Fruit fly (Drosophila melanogaster) whole organism, embryonic: ENCODE results near the gene CG4733.

Experiments used
- Ada2b ChIP-seq: fragments of 200-800 bp; sonication (Bioruptor generic); IDR thresholded peaks from 2 replicates; pipeline ENCODE4 v1.3.6; 2022; ENCODE audit warnings: missing biosample characterization, missing genetic modification characterization
- Aef1 ChIP-seq: fragments of 200-800 bp; sonication (Bioruptor generic); IDR thresholded peaks from 3 replicates; pipeline ENCODE4 v1.3.6; 2022; ENCODE audit warnings: missing biosample characterization, missing genetic modification characterization
- Awh ChIP-seq: fragments of 200-800 bp; sonication (Bioruptor generic); IDR thresholded peaks from 2 replicates; pipeline ENCODE4, ENCODE4 v1.3.6; 2022; ENCODE audit warnings: missing biosample characterization, missing genetic modification characterization
- B-H2 ChIP-seq: fragments of 200-800 bp; sonication (Bioruptor generic); optimal IDR thresholded peaks from 2 replicates; lab custom pipeline; 2018; ENCODE audit warnings: missing biosample characterization, mild to moderate bottlenecking, missing genetic modification characterization
- Blimp-1 ChIP-seq: fragments of 200-800 bp; sonication (Bioruptor generic); optimal IDR thresholded peaks from 3 replicates; lab custom pipeline; 2018; ENCODE audit warnings: missing biosample characterization, missing genetic modification characterization, mild to moderate bottlenecking, moderate library complexity, missing genetic modification reagents
- CG11504 ChIP-seq: fragments of 200-800 bp; sonication (Bioruptor generic); optimal IDR thresholded peaks from 3 replicates; lab custom pipeline; 2019; ENCODE audit warnings: missing biosample characterization, mild to moderate bottlenecking, missing genetic modification characterization, moderate library complexity
- CG14667 ChIP-seq: fragments of 200-800 bp; sonication (Bioruptor generic); IDR thresholded peaks from 2 replicates; pipeline ENCODE4 v1.3.6; 2022; ENCODE audit warnings: missing biosample characterization, missing genetic modification characterization
- CG15696 ChIP-seq: fragments of 200-800 bp; sonication (Bioruptor generic); optimal IDR thresholded peaks from 2 replicates; lab custom pipeline; 2019; ENCODE audit warnings: missing biosample characterization, mild to moderate bottlenecking, missing genetic modification characterization, moderate library complexity
- CG1602 ChIP-seq: fragments of 200-800 bp; sonication (Bioruptor generic); optimal IDR thresholded peaks from 3 replicates; lab custom pipeline; 2016; ENCODE audit warnings: missing biosample characterization, missing genetic modification characterization
- CG17612 ChIP-seq: fragments of 200-800 bp; sonication (Bioruptor generic); IDR thresholded peaks from 2 replicates; pipeline ENCODE4 v1.3.6; 2022; ENCODE audit warnings: missing biosample characterization, missing genetic modification characterization
- CG2875 ChIP-seq: fragments of 200-800 bp; sonication (Bioruptor generic); optimal IDR thresholded peaks from 2 replicates; lab custom pipeline; 2017; ENCODE audit warnings: missing biosample characterization, mild to moderate bottlenecking, missing genetic modification characterization, missing genetic modification reagents
- CG31365 ChIP-seq: fragments of 200-800 bp; sonication (Bioruptor generic); optimal IDR thresholded peaks from 2 replicates; lab custom pipeline; 2018; ENCODE audit warnings: missing biosample characterization, mild to moderate bottlenecking, missing genetic modification characterization
- CG32772 ChIP-seq: fragments of 200-800 bp; sonication (Bioruptor generic); IDR thresholded peaks from 2 replicates; pipeline ENCODE4 v1.3.6; 2022; ENCODE audit warnings: missing biosample characterization, missing genetic modification characterization
- CG4328 ChIP-seq: fragments of 200-800 bp; sonication (Bioruptor generic); optimal IDR thresholded peaks from 3 replicates; lab custom pipeline; 2017; ENCODE audit warnings: missing biosample characterization, missing genetic modification reagents, missing genetic modification characterization
- CG7271 ChIP-seq: fragments of 200-800 bp; sonication (Bioruptor generic); optimal IDR thresholded peaks from 2 replicates; lab custom pipeline; 2018; ENCODE audit warnings: missing biosample characterization, mild to moderate bottlenecking, missing genetic modification characterization, moderate library complexity
- CG8290 ChIP-seq, 3 experiments: fragments of 200-800 bp; sonication (Bioruptor generic); optimal IDR thresholded peaks; 2 replicates each; lab custom pipeline; 2016 to 2019; ENCODE audit warnings: missing biosample characterization in 3 of 3, missing genetic modification characterization in 3 of 3, mild to moderate bottlenecking in 2 of 3, moderate library complexity in 1 of 3
- CHES-1-like ChIP-seq: fragments of 200-800 bp; sonication (Bioruptor generic); optimal IDR thresholded peaks from 2 replicates; lab custom pipeline; 2016; ENCODE audit warnings: missing biosample characterization, missing genetic modification characterization
- E2f2 ChIP-seq: fragments of 200-800 bp; sonication (Bioruptor generic); IDR thresholded peaks from 2 replicates; pipeline ENCODE4 v1.3.6; 2022; ENCODE audit warnings: missing biosample characterization, missing genetic modification characterization
- Fer2 ChIP-seq: fragments of 200-800 bp; sonication (Bioruptor generic); optimal IDR thresholded peaks from 2 replicates; lab custom pipeline; 2018; ENCODE audit warnings: missing biosample characterization, mild to moderate bottlenecking, missing genetic modification characterization, moderate library complexity
- Hr78 ChIP-seq, 2 experiments: fragments of 200-800 bp in 1 of 2; fragments of >200 bp in 1 of 2; sonication (Bioruptor generic) in 1 of 2; optimal IDR thresholded peaks; 2 replicates each; lab custom pipeline; 2017 to 2019; ENCODE audit warnings: missing biosample characterization in 2 of 2, missing genetic modification characterization in 2 of 2, mild to moderate bottlenecking in 1 of 2, moderate library complexity in 1 of 2
- Myb ChIP-seq: fragments of 200-800 bp; sonication (Bioruptor generic); optimal IDR thresholded peaks from 2 replicates; lab custom pipeline; 2016; ENCODE audit warnings: missing biosample characterization, missing genetic modification characterization
- Nf-YC ChIP-seq: fragments of 200-800 bp; optimal IDR thresholded peaks from 3 replicates; lab custom pipeline; 2019; ENCODE audit warnings: missing biosample characterization, mild to moderate bottlenecking, missing genetic modification characterization, moderate library complexity
- Optix ChIP-seq: fragments of 200-800 bp; sonication (Bioruptor generic); IDR thresholded peaks from 3 replicates; pipeline ENCODE4 v1.3.6; 2022; ENCODE audit warnings: missing biosample characterization, missing genetic modification characterization
- Poxn ChIP-seq: fragments of 200-800 bp; sonication (Bioruptor generic); IDR thresholded peaks from 2 replicates; pipeline ENCODE4 v1.3.6; 2022; ENCODE audit warnings: missing biosample characterization, missing genetic modification characterization
- Rfx ChIP-seq: fragments of 200-800 bp; sonication (Bioruptor generic); IDR thresholded peaks from 2 replicates; pipeline ENCODE4 v1.3.6; 2022; ENCODE audit warnings: missing biosample characterization, missing genetic modification characterization
- Six4 ChIP-seq: fragments of 200-800 bp; sonication (Bioruptor generic); optimal IDR thresholded peaks from 2 replicates; lab custom pipeline; 2016; ENCODE audit warnings: missing biosample characterization, missing genetic modification characterization
- Stat92E ChIP-seq, 3 experiments: fragments of >200 bp in 2 of 3; fragments of 200-800 bp in 1 of 3; sonication (Bioruptor generic) in 1 of 3; optimal IDR thresholded peaks; 2 replicates each; lab custom pipeline; 2017 to 2019; ENCODE audit warnings: missing biosample characterization in 3 of 3, missing genetic modification characterization in 3 of 3, mild to moderate bottlenecking in 1 of 3, moderate library complexity in 1 of 3
- TFAM ChIP-seq: fragments of 200-800 bp; sonication (Bioruptor generic); optimal IDR thresholded peaks from 2 replicates; lab custom pipeline; 2017; ENCODE audit warnings: missing biosample characterization, missing genetic modification characterization, inconsistent platforms
- al ChIP-seq: fragments of 200-800 bp; sonication (Bioruptor generic); IDR thresholded peaks from 2 replicates; pipeline ENCODE4 v1.3.6; 2022; ENCODE audit warnings: missing biosample characterization, missing genetic modification characterization
- bigmax ChIP-seq: fragments of 200-800 bp; sonication (Bioruptor generic); optimal IDR thresholded peaks from 2 replicates; lab custom pipeline; 2018; ENCODE audit warnings: missing biosample characterization, mild to moderate bottlenecking, missing genetic modification characterization
- cato ChIP-seq: fragments of 200-800 bp; sonication (Bioruptor generic); optimal IDR thresholded peaks from 2 replicates; lab custom pipeline; 2016; ENCODE audit warnings: missing biosample characterization, missing genetic modification characterization, borderline replicate concordance
- crol ChIP-seq: fragments of 200-800 bp; sonication (Bioruptor generic); IDR thresholded peaks from 2 replicates; pipeline ENCODE4 v1.3.6; 2022; ENCODE audit warnings: missing biosample characterization, missing genetic modification characterization
- dmrt99B ChIP-seq: fragments of 200-800 bp; sonication (Bioruptor generic); optimal IDR thresholded peaks from 2 replicates; lab custom pipeline; 2018; ENCODE audit warnings: missing biosample characterization, mild to moderate bottlenecking, missing genetic modification characterization, moderate library complexity
- fu2 ChIP-seq: fragments of 200-800 bp; sonication (Bioruptor generic); optimal IDR thresholded peaks from 2 replicates; lab custom pipeline; 2016; ENCODE audit warnings: missing biosample characterization, missing genetic modification characterization
- gem ChIP-seq: fragments of 200-800 bp; sonication (Bioruptor generic); optimal IDR thresholded peaks from 2 replicates; lab custom pipeline; 2019; ENCODE audit warnings: missing biosample characterization, mild to moderate bottlenecking, missing genetic modification characterization, moderate library complexity
- gsb ChIP-seq: fragments of 200-800 bp; sonication (Bioruptor generic); IDR thresholded peaks from 2 replicates; pipeline ENCODE4 v1.3.6; 2022; ENCODE audit warnings: missing biosample characterization, missing genetic modification characterization
- h ChIP-seq: fragments of >200 bp; optimal IDR thresholded peaks from 2 replicates; lab custom pipeline; 2017
- hth ChIP-seq: fragments of >200 bp; optimal IDR thresholded peaks from 2 replicates; lab custom pipeline; 2017; ENCODE audit warnings: inconsistent platforms
- jumu ChIP-seq: fragments of 200-800 bp; sonication (Bioruptor generic); optimal IDR thresholded peaks from 3 replicates; lab custom pipeline; 2016; ENCODE audit warnings: missing biosample characterization, missing genetic modification characterization
- kay ChIP-seq: fragments of 200-800 bp; sonication (Bioruptor generic); optimal IDR thresholded peaks from 2 replicates; lab custom pipeline; 2016; ENCODE audit warnings: missing biosample characterization, missing genetic modification characterization
- ken ChIP-seq: fragments of 200-800 bp; sonication (Bioruptor generic); IDR thresholded peaks from 3 replicates; pipeline ENCODE4 v1.3.6; 2022; ENCODE audit warnings: missing biosample characterization, missing genetic modification characterization
- lbe ChIP-seq: fragments of 200-800 bp; sonication (Bioruptor generic); optimal IDR thresholded peaks from 2 replicates; lab custom pipeline; 2016; ENCODE audit warnings: missing biosample characterization, mild to moderate bottlenecking, missing genetic modification characterization
- nom ChIP-seq: fragments of 200-800 bp; sonication (Bioruptor generic); optimal IDR thresholded peaks from 2 replicates; lab custom pipeline; 2017; ENCODE audit warnings: missing biosample characterization, missing genetic modification characterization, mild to moderate bottlenecking, moderate library complexity, missing genetic modification reagents
- p53 ChIP-seq: fragments of 200-800 bp; sonication (Bioruptor generic); optimal IDR thresholded peaks from 2 replicates; lab custom pipeline; 2016; ENCODE audit warnings: missing biosample characterization, missing genetic modification characterization
- ro ChIP-seq: fragments of 200-800 bp; sonication (Bioruptor generic); IDR thresholded peaks from 2 replicates; pipeline ENCODE4 v1.3.6; 2022; ENCODE audit warnings: missing biosample characterization, missing genetic modification characterization
- sqz ChIP-seq: fragments of 200-800 bp; sonication (Bioruptor generic); optimal IDR thresholded peaks from 3 replicates; lab custom pipeline; 2018; ENCODE audit warnings: missing biosample characterization, mild to moderate bottlenecking, missing genetic modification characterization
- tgo ChIP-seq: fragments of 200-800 bp; sonication (Bioruptor generic); IDR thresholded peaks from 3 replicates; pipeline ENCODE4 v1.3.6; 2022; ENCODE audit warnings: missing biosample characterization, missing genetic modification characterization
- yki ChIP-seq: fragments of >200 bp; optimal IDR thresholded peaks from 3 replicates; lab custom pipeline; 2018
- z ChIP-seq: fragments of 200-800 bp; sonication (Bioruptor generic); IDR thresholded peaks from 3 replicates; pipeline ENCODE4 v1.3.6; 2022; ENCODE audit warnings: missing biosample characterization, missing genetic modification characterization
- zfh1 ChIP-seq: fragments of 200-800 bp; sonication (Bioruptor generic); IDR thresholded peaks from 3 replicates; pipeline ENCODE4 v1.3.6; 2022; ENCODE audit warnings: missing biosample characterization, missing genetic modification characterization

CG4733 gene

DNA sequence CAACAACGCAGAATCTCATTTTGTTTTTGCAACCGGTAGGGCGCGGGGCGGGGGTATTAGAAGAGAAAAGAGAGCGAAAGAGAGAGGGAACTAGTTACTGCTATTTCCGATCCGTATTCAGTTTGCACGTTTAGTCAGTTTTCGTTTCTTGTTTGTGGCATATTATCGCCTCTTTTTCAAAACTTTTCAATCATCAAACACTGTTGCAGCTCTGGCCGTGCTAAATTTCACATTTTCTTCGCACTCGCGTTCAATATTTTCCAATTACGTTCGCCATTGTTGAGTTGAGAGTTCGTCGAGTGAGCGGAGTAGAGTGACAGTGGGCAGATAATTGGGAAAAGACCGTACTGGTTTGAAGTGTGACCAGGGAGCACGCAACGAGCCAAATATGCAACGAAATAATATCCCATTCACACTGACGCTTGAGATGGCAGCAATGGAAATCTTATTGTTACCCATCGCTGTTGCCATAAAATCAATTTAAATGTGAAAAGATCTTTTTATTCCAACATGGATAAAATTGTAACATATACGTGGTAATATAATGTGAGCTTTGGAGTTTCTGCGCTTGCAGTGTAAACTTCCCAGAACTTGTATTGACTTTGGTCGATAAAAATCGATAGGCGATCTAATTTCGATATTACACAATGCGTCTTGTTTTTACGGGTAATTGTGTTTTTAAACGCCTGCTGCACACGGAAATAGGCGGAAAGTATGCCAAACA, 29.3 kb upstream of the CG4733 start, which contains the start of the genes Ire1 and Mrm2 (continued):
- TF ChIP-seq z (GFP tag; lab: Robert Waterston, UW) (0 out of 3 replicates have a peak, but pooled peaks have one; percentile 26), jumu (GFP tag; lab: Kevin White, UChicago) (peak; percentile 93), Optix (GFP tag; lab: Robert Waterston, UW) (peak; percentile 71), gsb (peak; percentile 64; the same call in 1 of the 2 replicates), CG14667 (peak; percentile 68), bigmax (GFP tag; lab: Kevin White, UChicago) (no peak), Awh (GFP tag; lab: Robert Waterston, UW) (peak; percentile 58; the same call in 1 of the 2 replicates), ken (GFP tag; lab: Robert Waterston, UW) (peak; percentile 79), nom (GFP tag; lab: Kevin White, UChicago) (peak; percentile 54), h (lab: Kevin White, UChicago) (no peak), TFAM (GFP tag; lab: Kevin White, UChicago) (no peak), Nf-YC (tag; lab: Kevin White, UChicago) (peak; percentile 71), CG2875 (GFP tag; lab: Kevin White, UChicago) (peak; percentile 48), kay (GFP tag; lab: Kevin White, UChicago) (peak; percentile 60), cato (peak; percentile 49), lbe (GFP tag; lab: Kevin White, UChicago) (peak; percentile 42), crol (GFP tag; lab: Robert Waterston, UW) (peak; percentile 92), Rfx (peak; percentile 90), CG15696 (tag; lab: Kevin White, UChicago) (peak; percentile 79), fu2 (GFP tag; lab: Kevin White, UChicago) (peak; percentile 87), CG17612 (peak; percentile 71), Myb (GFP tag; lab: Kevin White, UChicago) (peak; percentile 84), Blimp-1 (peak; percentile 50), hth (lab: Kevin White, UChicago) (no peak), E2f2 (peak; percentile 52), CHES-1-like (GFP tag; lab: Kevin White, UChicago) (peak; percentile 93), CG11504 (tag; lab: Kevin White, UChicago) (peak; percentile 79), gem (tag; lab: Kevin White, UChicago) (peak; percentile 88), ro (GFP tag; lab: Robert Waterston, UW) (no peak), Poxn (GFP tag; lab: Robert Waterston, UW) (no peak), dmrt99B (tag; lab: Kevin White, UChicago) (peak; percentile 71), CG32772 (GFP tag; lab: Robert Waterston, UW) (peak; percentile 77), CG1602 (GFP tag; lab: Kevin White, UChicago) (peak; percentile 81), p53 (GFP tag; lab: Kevin White, UChicago) (peak; percentile 83), Fer2 (tag; lab: Kevin White, UChicago) (peak; percentile 50), CG7271 (tag; lab: Kevin White, UChicago) (peak; percentile 33), Stat92E (GFP tag; optimal IDR thresholded peaks at IDR 0.05; lab: Kevin White, UChicago) (peak in 1 of 3 experiments; percentile 58), CG8290 (GFP tag; optimal IDR thresholded peaks at IDR 0.05; lab: Kevin White, UChicago) (peak; percentile 96), CG8290 (tag; optimal IDR thresholded peaks at IDR 0.05; lab: Kevin White, UChicago) (peak; percentile 88 to 93), Six4 (GFP tag; lab: Kevin White, UChicago) (peak; percentile 56), Ada2b (peak; percentile 75), Aef1 (GFP tag; lab: Robert Waterston, UW) (peak; percentile 77), Hr78 (GFP tag; optimal IDR thresholded peaks at IDR 0.05; lab: Kevin White, UChicago) (peak; percentile 1 to 72), tgo (GFP tag; lab: Robert Waterston, UW) (peak; percentile 74), yki (lab: Kevin White, UChicago) (no peak), CG31365 (tag; lab: Kevin White, UChicago) (no peak), al (GFP tag; lab: Robert Waterston, UW) (peak; percentile 79), CG4328 (GFP tag; lab: Kevin White, UChicago) (peak; percentile 67), sqz (no peak), B-H2 (GFP tag; lab: Kevin White, UChicago) (peak; percentile 58), zfh1 (GFP tag; lab: Robert Waterston, UW) (peak; percentile 78; the same call in 2 of the 3 replicates)
